ENCODE assay signal across 2 worm cellular contexts in the genomic region with DNA sequence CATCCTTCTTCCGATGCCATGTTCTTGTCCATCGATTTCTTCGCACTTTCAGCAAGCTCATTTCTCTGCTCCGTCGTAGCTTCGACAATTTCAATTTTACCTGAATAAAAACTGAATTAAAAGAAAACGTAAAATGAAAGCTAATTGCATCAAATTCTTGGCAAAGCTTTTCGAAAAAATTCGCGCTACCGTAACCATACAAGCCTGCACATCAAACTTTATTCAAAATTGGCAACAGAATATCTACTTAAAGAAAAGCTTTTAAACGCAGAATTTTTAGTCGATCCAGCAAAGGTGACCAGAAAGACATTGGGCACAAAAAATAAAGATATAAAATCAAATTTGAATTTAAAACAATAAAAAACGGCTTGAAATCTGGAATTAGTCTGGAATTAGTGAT.
TF ChIP-seq lines count a peak whose summit lies in the region.

No protein-coding gene starts in this region.

TF ChIP-seq in whole organism, L4 larva, 104 proteins besides CTCF, POLR2A, EP300 and RAD21:
- TF ChIP-seq Y48G9A.11 (GFP tag; IDR thresholded peaks at IDR 0.05; lab: Robert Waterston, UW) (peak; percentile 29; the same call in 1 of the 2 replicates), tra-1 (GFP tag; IDR thresholded peaks at IDR 0.05; lab: Robert Waterston, UW) (no peak), arid-1 (GFP tag; conservative IDR thresholded peaks at IDR 0.05; lab: Robert Waterston, UW) (0 out of 2 replicates have a peak, but pooled peaks have one; percentile 33), saeg-2 (GFP tag; IDR thresholded peaks at IDR 0.05; lab: Robert Waterston, UW) (no peak), zfp-3 (GFP tag; conservative IDR thresholded peaks at IDR 0.05; lab: Robert Waterston, UW) (no peak), daf-16 (GFP tag; optimal IDR thresholded peaks at IDR 0.05; lab: Kevin White, UChicago) (no peak), daf-16 (tag; optimal IDR thresholded peaks at IDR 0.05; lab: Kevin White, UChicago) (no peak), ctbp-1 (GFP tag; IDR thresholded peaks at IDR 0.05; lab: Robert Waterston, UW) (no peak), Y75B8A.6 (GFP tag; IDR thresholded peaks at IDR 0.05; lab: Robert Waterston, UW) (0 out of 2 replicates have a peak, but pooled peaks have one; percentile 26), nhr-10 (tag; optimal IDR thresholded peaks at IDR 0.05; lab: Kevin White, UChicago) (no peak), ZK337.2 (GFP tag; IDR thresholded peaks at IDR 0.05; lab: Robert Waterston, UW) (no peak), F44E2.7 (GFP tag; IDR thresholded peaks at IDR 0.05; lab: Robert Waterston, UW) (no peak), unc-62 (GFP tag; optimal IDR thresholded peaks at IDR 0.05 in 1 of 2; lab: Kevin White, UChicago) (peak in 1 of 2 experiments; percentile 3), unc-62 (tag; optimal IDR thresholded peaks at IDR 0.05; lab: Kevin White, UChicago) (no peak), mes-2 (tag; optimal IDR thresholded peaks at IDR 0.05; lab: Kevin White, UChicago; ENCODE audit: poor library complexity, severe bottlenecking) (no peak), daf-19 (GFP tag; conservative IDR thresholded peaks at IDR 0.05; lab: Robert Waterston, UW) (no peak), ZK546.5 (tag; optimal IDR thresholded peaks at IDR 0.05; lab: Kevin White, UChicago) (no peak), lsy-2 (tag; optimal IDR thresholded peaks at IDR 0.05; lab: Kevin White, UChicago) (peak in 1 of 2 experiments; percentile 23), nhr-237 (tag; optimal IDR thresholded peaks at IDR 0.05; lab: Kevin White, UChicago) (no peak), skn-1 (tag; optimal IDR thresholded peaks at IDR 0.05; lab: Kevin White, UChicago) (no peak), snpc-1.2 (GFP tag; IDR thresholded peaks at IDR 0.05; lab: Robert Waterston, UW) (0 out of 2 replicates have a peak, but pooled peaks have one; percentile 38), lim-7 (GFP tag; IDR thresholded peaks at IDR 0.05; lab: Robert Waterston, UW) (0 out of 2 replicates have a peak, but pooled peaks have one; percentile 42), lin-38 (GFP tag; IDR thresholded peaks at IDR 0.05; lab: Robert Waterston, UW) (0 out of 2 replicates have a peak, but pooled peaks have one; percentile 22), attf-4 (tag; optimal IDR thresholded peaks at IDR 0.05; lab: Kevin White, UChicago) (no peak), mdl-1 (tag; optimal IDR thresholded peaks at IDR 0.05; lab: Kevin White, UChicago) (no peak), egl-27 (tag; optimal IDR thresholded peaks at IDR 0.05; lab: Kevin White, UChicago) (no peak)

TF ChIP-seq in whole organism, young adult, 124 proteins besides CTCF, POLR2A, EP300 and RAD21:
- TF ChIP-seq lsl-1 (GFP tag; optimal IDR thresholded peaks at IDR 0.05; lab: Kevin White, UChicago) (peak; percentile 57), nfyb-1 (GFP tag; IDR thresholded peaks at IDR 0.05; lab: Robert Waterston, UW) (peak; percentile 18; the same call in 1 of the 2 replicates), him-1 (tag; optimal IDR thresholded peaks at IDR 0.05; lab: Kevin White, UChicago) (no peak), K11D2.4 (GFP tag; IDR thresholded peaks at IDR 0.05; lab: Robert Waterston, UW) (no peak), hmg-1.2 (GFP tag; IDR thresholded peaks at IDR 0.05; lab: Robert Waterston, UW) (peak; percentile 16; the same call in 1 of the 2 replicates), F49E8.2 (tag; optimal IDR thresholded peaks at IDR 0.05; lab: Kevin White, UChicago; ENCODE audit: insufficient read depth) (peak; percentile 29), attf-3 (GFP tag; conservative IDR thresholded peaks at IDR 0.05; lab: Robert Waterston, UW) (peak; percentile 27; the same call in 1 of the 2 replicates), ceh-100 (GFP tag; IDR thresholded peaks at IDR 0.05; lab: Robert Waterston, UW) (0 out of 2 replicates have a peak, but pooled peaks have one; percentile 15), F39B2.1 (GFP tag; IDR thresholded peaks at IDR 0.05; lab: Robert Waterston, UW) (0 out of 2 replicates have a peak, but pooled peaks have one; percentile 7), C17E4.6 (GFP tag; IDR thresholded peaks at IDR 0.05; lab: Robert Waterston, UW) (0 out of 2 replicates have a peak, but pooled peaks have one; percentile 46), snpc-1.3 (tag; optimal IDR thresholded peaks at IDR 0.05; lab: Kevin White, UChicago; ENCODE audit: insufficient read depth) (no peak), dox-1 (GFP tag; IDR thresholded peaks at IDR 0.05; lab: Robert Waterston, UW) (peak; percentile 40), bed-2 (GFP tag; IDR thresholded peaks at IDR 0.05; lab: Robert Waterston, UW) (no peak), Y53G8AR.9 (GFP tag; conservative IDR thresholded peaks at IDR 0.05; lab: Robert Waterston, UW) (peak; percentile 73; the same call in 1 of the 2 replicates), rcor-1 (GFP tag; IDR thresholded peaks at IDR 0.05; lab: Robert Waterston, UW) (peak; percentile 31; the same call in 1 of the 2 replicates), unc-62 (GFP tag; optimal IDR thresholded peaks at IDR 0.05; lab: Kevin White, UChicago) (no peak), D2030.7 (GFP tag; IDR thresholded peaks at IDR 0.05; lab: Robert Waterston, UW) (0 out of 2 replicates have a peak, but pooled peaks have one; percentile 12), ama-1 (optimal IDR thresholded peaks at IDR 0.05; lab: Kevin White, UChicago) (no peak), ama-1 (GFP tag; optimal IDR thresholded peaks at IDR 0.05; lab: Kevin White, UChicago) (peak in 1 of 2 experiments; percentile 28), egl-44 (GFP tag; IDR thresholded peaks at IDR 0.05; lab: Robert Waterston, UW) (0 out of 2 replicates have a peak, but pooled peaks have one; percentile 36), madf-6 (GFP tag; IDR thresholded peaks at IDR 0.05; lab: Robert Waterston, UW) (peak; percentile 69), T07F8.4 (tag; optimal IDR thresholded peaks at IDR 0.05; lab: Kevin White, UChicago) (no peak)

Comparison
In these comparisons a context has a peak if more than half of its experiments do, and no peak if none do; other contexts are left out.
1. Of the 7 proteins assayed by ChIP-seq in both whole organism, young adult and whole organism, L4 larva: peak only in whole organism, young adult: F49E8.2; only in whole organism, L4 larva: none; in both: none; in neither: 4; mixed calls (peak in some experiments, not most) for 2.